Worm (Caenorhabditis elegans): Measurements from ENCODE around the gene R102.2.

R102.2 gene

ce11 chrIV:10697022-10697979 is 9.9 kb downstream of the R102.2 start, which contains the start of gene allo-1 (continued):
- no peak for TF ChIP-seq nhr-111 (GFP tag; optimal IDR thresholded peaks at IDR 0.05)
- peak; percentile 65 for TF ChIP-seq nhr-11 (tag; optimal IDR thresholded peaks at IDR 0.05)
- TF ChIP-seq aha-1 (tag): peak; percentile 92
- no peak for TF ChIP-seq ceh-32 (tag; optimal IDR thresholded peaks at IDR 0.05; ENCODE audit: poor library complexity)
- no peak for TF ChIP-seq egl-27 (tag; optimal IDR thresholded peaks at IDR 0.05)
- TF ChIP-seq lir-3 (tag; optimal IDR thresholded peaks at IDR 0.05): no peak
- no peak for TF ChIP-seq cey-2 (tag; optimal IDR thresholded peaks at IDR 0.05; ENCODE audit: borderline replicate concordance, insufficient read depth)
- peak; percentile 80 for TF ChIP-seq nhr-28 (tag; optimal IDR thresholded peaks at IDR 0.05)
- no peak for TF ChIP-seq zfp-3 (GFP tag; conservative IDR thresholded peaks at IDR 0.05)
- peak; percentile 31 for TF ChIP-seq ama-1 (optimal IDR thresholded peaks at IDR 0.05)
- TF ChIP-seq madf-5 (GFP tag; IDR thresholded peaks at IDR 0.05): no peak
- TF ChIP-seq lim-7 (GFP tag; IDR thresholded peaks at IDR 0.05): no peak
- no peak for TF ChIP-seq attf-4 (tag; optimal IDR thresholded peaks at IDR 0.05)
- no peak for TF ChIP-seq sdz-12 (GFP tag; optimal IDR thresholded peaks at IDR 0.05)
- 0 out of 2 replicates have a peak, but pooled peaks have one; percentile 31 for TF ChIP-seq dmd-9 (GFP tag; IDR thresholded peaks at IDR 0.05)
- TF ChIP-seq ZK546.5 (tag; optimal IDR thresholded peaks at IDR 0.05): no peak
- no peak for TF ChIP-seq skn-1 (tag; optimal IDR thresholded peaks at IDR 0.05)
- TF ChIP-seq lin-15B (tag; optimal IDR thresholded peaks at IDR 0.05): no peak
- no peak for TF ChIP-seq egl-43 (GFP tag; IDR thresholded peaks at IDR 0.05)
- peak; percentile 82 for TF ChIP-seq dpl-1 (GFP tag; optimal IDR thresholded peaks at IDR 0.05)
- no peak for TF ChIP-seq saeg-2 (GFP tag; IDR thresholded peaks at IDR 0.05)
- TF ChIP-seq nhr-48 (tag; optimal IDR thresholded peaks at IDR 0.05): peak; percentile 18
- no peak for TF ChIP-seq unc-130 (GFP tag; optimal IDR thresholded peaks at IDR 0.05)
- TF ChIP-seq Y75B8A.6 (GFP tag; IDR thresholded peaks at IDR 0.05): no peak
- no peak for TF ChIP-seq php-3 (GFP tag; IDR thresholded peaks at IDR 0.05)
- TF ChIP-seq zip-2 (tag; optimal IDR thresholded peaks at IDR 0.05): no peak
- TF ChIP-seq mes-2 (tag; optimal IDR thresholded peaks at IDR 0.05; ENCODE audit: poor library complexity, severe bottlenecking): no peak
- TF ChIP-seq ceh-82 (tag; optimal IDR thresholded peaks at IDR 0.05): no peak
- no peak for TF ChIP-seq Y5F2A.4 (GFP tag; optimal IDR thresholded peaks at IDR 0.05)
- 0 out of 2 replicates have a peak, but pooled peaks have one; percentile 46 for TF ChIP-seq tra-1 (GFP tag; IDR thresholded peaks at IDR 0.05)
- TF ChIP-seq unc-62 (GFP tag; optimal IDR thresholded peaks at IDR 0.05 in 1 of 2): peak in 1 of 2 experiments; percentile 28
- TF ChIP-seq unc-62 (tag; optimal IDR thresholded peaks at IDR 0.05): no peak

ce11 chrIV:10698486-10698885 is 11.1 kb downstream of the R102.2 start:
- TF ChIP-seq lim-7 (GFP tag; IDR thresholded peaks at IDR 0.05): 0 out of 2 replicates have a peak, but pooled peaks have one; percentile 39
- TF ChIP-seq dmd-8 (GFP tag; IDR thresholded peaks at IDR 0.05): 0 out of 2 replicates have a peak, but pooled peaks have one; percentile 55
- TF ChIP-seq ceh-32 (tag; optimal IDR thresholded peaks at IDR 0.05; ENCODE audit: poor library complexity): no peak
- TF ChIP-seq set-16 (GFP tag; IDR thresholded peaks at IDR 0.05): peak; percentile 68
- peak in 1 of 2 experiments; percentile 17 for TF ChIP-seq unc-62 (GFP tag; optimal IDR thresholded peaks at IDR 0.05 in 1 of 2)
- no peak for TF ChIP-seq unc-62 (tag; optimal IDR thresholded peaks at IDR 0.05)

ce11 chrIV:10699000-10699399 is 11.6 kb downstream of the R102.2 start:
- TF ChIP-seq mep-1 (tag; optimal IDR thresholded peaks at IDR 0.05) (no peak), dmd-9 (GFP tag; IDR thresholded peaks at IDR 0.05) (no peak), dve-1 (tag; optimal IDR thresholded peaks at IDR 0.05; ENCODE audit: insufficient read depth) (peak; percentile 18), lsy-2 (tag; optimal IDR thresholded peaks at IDR 0.05) (no peak), F10B5.3 (tag; optimal IDR thresholded peaks at IDR 0.05) (no peak), nhr-76 (tag; optimal IDR thresholded peaks at IDR 0.05) (no peak), mxl-2 (GFP tag; conservative IDR thresholded peaks at IDR 0.05) (no peak), lir-3 (tag; optimal IDR thresholded peaks at IDR 0.05) (no peak), aha-1 (tag) (peak; percentile 86), zfp-2 (tag; optimal IDR thresholded peaks at IDR 0.05) (no peak), hif-1 (tag; optimal IDR thresholded peaks at IDR 0.05) (no peak), Y5F2A.4 (GFP tag; optimal IDR thresholded peaks at IDR 0.05) (no peak), hlh-11 (tag; optimal IDR thresholded peaks at IDR 0.05) (no peak), dmd-8 (GFP tag; IDR thresholded peaks at IDR 0.05) (no peak), php-3 (GFP tag; IDR thresholded peaks at IDR 0.05) (no peak), nhr-28 (tag; optimal IDR thresholded peaks at IDR 0.05) (no peak), zfp-3 (GFP tag; conservative IDR thresholded peaks at IDR 0.05) (no peak), dmd-6 (GFP tag; IDR thresholded peaks at IDR 0.05) (peak; percentile 20; the same call in 1 of the 2 replicates), T20F7.1 (GFP tag; optimal IDR thresholded peaks at IDR 0.05) (peak; percentile 51), madf-9 (GFP tag; conservative IDR thresholded peaks at IDR 0.05) (no peak)

Measured in whole organism, L4 larva.